Worm (Caenorhabditis elegans) whole organism, L4 larva: ENCODE measurements around the gene T19D2.13.
A peak's percentile ranks its signal among the peaks of the same experiment; 100 is the strongest.

ENCODE experiments used
- ceh-82 ChIP-seq: sonication (generic microtip); optimal IDR thresholded peaks from 2 replicates; lab custom pipeline; 2017; ENCODE audit warnings: missing biosample characterization, missing genetic modification characterization
- nhr-10 ChIP-seq: fragments of 150-350 bp; optimal IDR thresholded peaks from 2 replicates; lab custom pipeline; 2014; ENCODE audit warnings: missing biosample characterization, missing genetic modification characterization
- nhr-11 ChIP-seq: fragments of 150-350 bp; optimal IDR thresholded peaks from 2 replicates; lab custom pipeline; 2014; ENCODE audit warnings: missing biosample characterization, missing genetic modification characterization
- unc-62 ChIP-seq, 3 experiments: fragments of 150-350 bp in 1 of 3; sonication (generic microtip); optimal IDR thresholded peaks in 2 of 3; peaks in 1 of 3; 1 replicate in 1 of 3; 2 replicates in 2 of 3; lab custom pipeline; 2014 to 2017; ENCODE audit warnings: missing biosample characterization in 3 of 3, missing genetic modification characterization in 3 of 3, missing genetic modification reagents in 3 of 3, missing genotype in 1 of 3

DNA sequence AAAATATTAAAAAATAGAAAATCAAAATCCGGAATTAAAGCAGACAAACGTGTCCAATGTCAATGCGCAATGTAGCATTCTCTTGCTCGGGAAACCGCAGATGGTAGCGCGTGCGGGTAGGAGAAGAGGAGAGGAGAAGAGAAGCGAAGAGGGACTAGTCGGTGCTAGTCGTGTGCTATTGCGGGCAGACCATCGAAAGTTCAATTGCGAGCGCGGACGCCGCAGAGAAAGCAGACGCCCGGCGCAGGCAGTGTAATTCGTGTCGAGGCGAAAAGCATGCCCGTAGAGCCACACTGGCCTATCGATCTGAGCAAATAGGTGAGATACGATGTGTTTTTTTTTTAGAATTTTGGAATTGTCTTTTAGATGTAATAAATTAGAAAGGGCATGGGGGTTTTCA lies 3.5 kb upstream of the T19D2.13 start:
- peak; percentile 61 for TF ChIP-seq nhr-11 (tag; lab: Kevin White, UChicago)
- TF ChIP-seq ceh-82 (tag; lab: Kevin White, UChicago): no peak
- TF ChIP-seq nhr-10 (tag; lab: Kevin White, UChicago): no peak
- no peak for TF ChIP-seq unc-62 (GFP tag; optimal IDR thresholded peaks at IDR 0.05 in 1 of 2; lab: Kevin White, UChicago)
- no peak for TF ChIP-seq unc-62 (tag; optimal IDR thresholded peaks at IDR 0.05; lab: Kevin White, UChicago)
